Worm (Caenorhabditis elegans): Measurements from ENCODE around the gene F22F7.11.
"Not testable (repeated sequence)": the region's sequence is repeated elsewhere in the genome, so short reads cannot be mapped to it uniquely, and the experiment has no call there.

Gene F22F7.11

DNA sequence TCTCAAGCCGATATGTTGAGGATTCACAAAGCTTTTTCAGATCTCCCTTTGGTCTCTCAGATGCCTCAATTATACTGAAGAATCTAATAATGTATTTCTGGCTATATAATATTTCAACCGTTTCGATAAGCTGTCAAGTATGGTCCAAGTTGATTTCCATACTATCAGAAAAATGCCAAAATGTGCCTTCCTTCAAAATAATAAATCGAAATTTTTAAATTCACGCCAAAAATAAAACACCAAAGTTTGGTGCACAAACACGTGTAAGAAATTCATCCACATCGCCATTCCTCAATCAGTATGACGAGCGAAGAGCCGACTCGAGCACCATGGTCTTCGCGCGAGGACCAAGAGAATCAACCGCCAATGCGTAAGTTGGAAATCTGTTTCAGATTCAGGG is at the start of gene F22F7.11:
Gene F22F7.11 (plus strand): TSS at position 301 of the 400 bp plus-strand sequence.
- no peak for TF ChIP-seq med-1 (GFP tag; optimal IDR thresholded peaks at IDR 0.05; ENCODE audit: insufficient read depth)
- no peak for TF ChIP-seq ztf-23 (GFP tag; IDR thresholded peaks at IDR 0.05)
- no peak for TF ChIP-seq T22C8.4 (GFP tag; IDR thresholded peaks at IDR 0.05)
- no peak for TF ChIP-seq ztf-29 (GFP tag; IDR thresholded peaks at IDR 0.05)
- TF ChIP-seq flt-1 (GFP tag; IDR thresholded peaks at IDR 0.05), result no peak
- no peak for TF ChIP-seq klf-2 (GFP tag; conservative IDR thresholded peaks at IDR 0.05)
- TF ChIP-seq cog-1 (tag; optimal IDR thresholded peaks at IDR 0.05), result no peak
- no peak for TF ChIP-seq tab-1 (GFP tag; IDR thresholded peaks at IDR 0.05)
- no peak for TF ChIP-seq ref-1 (GFP tag; conservative IDR thresholded peaks at IDR 0.05)

DNA sequence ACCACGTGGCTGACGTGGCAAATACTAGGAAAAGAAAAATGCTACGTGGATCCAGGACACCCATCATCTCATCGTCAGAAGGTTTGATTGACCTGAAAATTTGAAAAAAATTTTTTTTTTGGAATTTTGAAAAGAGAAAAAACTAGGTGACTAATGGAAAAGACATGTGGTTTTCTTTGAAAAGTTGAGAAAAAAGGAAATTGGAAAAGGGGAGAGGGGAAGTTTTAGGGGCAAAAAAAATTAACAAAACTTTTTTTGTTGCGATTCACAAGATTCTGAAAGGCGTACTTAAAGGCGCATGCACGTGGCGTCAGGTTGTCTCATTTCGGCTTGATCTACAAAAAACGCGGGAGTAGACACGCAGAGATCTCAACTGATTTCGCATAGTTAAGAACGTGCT is 46.8 kb upstream of the F22F7.11 start, which contains the start of gene Y40B10A.9:
Gene Y40B10A.9 (minus strand): TSS at position 101 of the 400 bp plus-strand sequence.
- TF ChIP-seq cog-1 (tag; optimal IDR thresholded peaks at IDR 0.05), result no peak
- no peak for TF ChIP-seq tab-1 (GFP tag; IDR thresholded peaks at IDR 0.05)
- no peak for TF ChIP-seq med-1 (GFP tag; optimal IDR thresholded peaks at IDR 0.05; ENCODE audit: insufficient read depth)
- TF ChIP-seq ztf-29 (GFP tag; IDR thresholded peaks at IDR 0.05), result no peak
- no peak for TF ChIP-seq T22C8.4 (GFP tag; IDR thresholded peaks at IDR 0.05)
- TF ChIP-seq klf-2 (GFP tag; conservative IDR thresholded peaks at IDR 0.05), result no peak
- TF ChIP-seq ref-1 (GFP tag; conservative IDR thresholded peaks at IDR 0.05), result no peak
- no peak for TF ChIP-seq flt-1 (GFP tag; IDR thresholded peaks at IDR 0.05)
- no peak for TF ChIP-seq ztf-23 (GFP tag; IDR thresholded peaks at IDR 0.05)

DNA sequence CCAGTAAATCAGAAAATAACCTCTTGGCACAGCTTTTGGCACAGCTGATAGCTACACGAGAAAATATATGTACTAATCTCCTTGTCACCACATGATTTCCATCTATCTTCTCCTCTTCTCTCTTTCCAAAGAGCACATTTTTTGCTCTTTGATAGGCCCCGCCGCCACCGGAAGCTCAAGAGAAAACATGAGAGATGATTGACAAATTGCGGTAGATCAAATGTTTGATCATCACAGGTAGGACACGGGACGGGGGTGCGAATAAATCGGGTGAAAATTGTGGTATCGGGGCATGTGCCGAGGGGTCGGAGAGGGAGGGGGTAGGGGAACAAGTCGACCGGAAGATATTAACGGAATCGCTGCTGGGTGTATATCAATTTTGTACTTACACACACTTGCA is 43.6 kb upstream of the F22F7.11 start:
- TF ChIP-seq ztf-29 (GFP tag; IDR thresholded peaks at IDR 0.05) (no peak), ref-1 (GFP tag; conservative IDR thresholded peaks at IDR 0.05) (no peak), T22C8.4 (GFP tag; IDR thresholded peaks at IDR 0.05) (no peak), flt-1 (GFP tag; IDR thresholded peaks at IDR 0.05) (no peak), med-1 (GFP tag; optimal IDR thresholded peaks at IDR 0.05; ENCODE audit: insufficient read depth) (no peak), cog-1 (tag; optimal IDR thresholded peaks at IDR 0.05) (no peak), klf-2 (GFP tag; conservative IDR thresholded peaks at IDR 0.05) (no peak), ztf-23 (GFP tag; IDR thresholded peaks at IDR 0.05) (peak; percentile 26; the same call in 1 of the 2 replicates), tab-1 (GFP tag; IDR thresholded peaks at IDR 0.05) (no peak)

DNA sequence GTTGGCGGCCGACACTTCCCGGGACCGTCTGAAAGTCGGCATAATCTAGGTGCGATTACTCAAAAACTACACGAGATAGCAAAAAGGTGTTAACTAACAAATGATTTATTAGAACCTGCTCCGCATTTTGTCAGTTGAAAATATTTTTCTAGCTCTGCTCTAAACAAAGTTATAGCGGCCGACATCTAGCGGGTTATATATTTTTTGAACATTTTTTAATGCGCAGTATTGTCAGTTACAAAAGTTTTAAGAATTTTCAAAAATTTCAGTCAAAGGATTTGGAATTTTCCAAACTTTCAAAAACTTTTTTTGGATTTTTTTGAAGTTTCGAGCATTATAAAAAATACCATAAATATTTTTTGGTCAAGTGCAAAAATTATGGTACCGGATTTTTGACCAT is 38.4 kb upstream of the F22F7.11 start:
- TF ChIP-seq med-1 (GFP tag; optimal IDR thresholded peaks at IDR 0.05; ENCODE audit: insufficient read depth), result no peak
- no peak for TF ChIP-seq ztf-29 (GFP tag; IDR thresholded peaks at IDR 0.05)
- no peak for TF ChIP-seq cog-1 (tag; optimal IDR thresholded peaks at IDR 0.05)
- TF ChIP-seq flt-1 (GFP tag; IDR thresholded peaks at IDR 0.05), result no peak
- TF ChIP-seq ztf-23 (GFP tag; IDR thresholded peaks at IDR 0.05), result no peak
- no peak for TF ChIP-seq tab-1 (GFP tag; IDR thresholded peaks at IDR 0.05)
- TF ChIP-seq klf-2 (GFP tag; conservative IDR thresholded peaks at IDR 0.05), result no peak
- TF ChIP-seq ref-1 (GFP tag; conservative IDR thresholded peaks at IDR 0.05), result no peak
- TF ChIP-seq T22C8.4 (GFP tag; IDR thresholded peaks at IDR 0.05), result no peak

DNA sequence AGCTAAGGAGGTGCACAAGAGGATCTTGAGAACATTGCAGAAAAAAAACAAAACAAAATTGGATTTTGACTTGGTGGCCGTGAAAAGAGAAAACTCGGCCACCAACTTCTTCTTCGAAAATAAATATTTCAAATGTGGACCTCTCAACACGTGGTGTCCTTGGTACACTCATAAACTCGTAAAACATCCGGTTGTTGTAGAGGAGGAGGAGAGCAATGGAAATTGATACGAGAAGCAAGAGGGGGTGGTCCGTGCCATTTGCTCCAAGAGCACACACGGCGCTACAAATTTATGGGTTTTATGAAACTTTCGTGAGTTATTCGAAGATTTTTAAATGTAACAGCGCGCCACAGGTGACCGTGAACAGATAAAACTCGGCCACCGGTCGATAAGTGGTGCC is 37.7 kb upstream of the F22F7.11 start:
- TF ChIP-seq ztf-23 (GFP tag; IDR thresholded peaks at IDR 0.05), result no peak
- no peak for TF ChIP-seq flt-1 (GFP tag; IDR thresholded peaks at IDR 0.05)
- TF ChIP-seq T22C8.4 (GFP tag; IDR thresholded peaks at IDR 0.05), result no peak
- TF ChIP-seq tab-1 (GFP tag; IDR thresholded peaks at IDR 0.05), result no peak
- no peak for TF ChIP-seq klf-2 (GFP tag; conservative IDR thresholded peaks at IDR 0.05)
- no peak for TF ChIP-seq ref-1 (GFP tag; conservative IDR thresholded peaks at IDR 0.05)
- TF ChIP-seq cog-1 (tag; optimal IDR thresholded peaks at IDR 0.05), result no peak
- no peak for TF ChIP-seq ztf-29 (GFP tag; IDR thresholded peaks at IDR 0.05)
- no peak for TF ChIP-seq med-1 (GFP tag; optimal IDR thresholded peaks at IDR 0.05; ENCODE audit: insufficient read depth)

DNA sequence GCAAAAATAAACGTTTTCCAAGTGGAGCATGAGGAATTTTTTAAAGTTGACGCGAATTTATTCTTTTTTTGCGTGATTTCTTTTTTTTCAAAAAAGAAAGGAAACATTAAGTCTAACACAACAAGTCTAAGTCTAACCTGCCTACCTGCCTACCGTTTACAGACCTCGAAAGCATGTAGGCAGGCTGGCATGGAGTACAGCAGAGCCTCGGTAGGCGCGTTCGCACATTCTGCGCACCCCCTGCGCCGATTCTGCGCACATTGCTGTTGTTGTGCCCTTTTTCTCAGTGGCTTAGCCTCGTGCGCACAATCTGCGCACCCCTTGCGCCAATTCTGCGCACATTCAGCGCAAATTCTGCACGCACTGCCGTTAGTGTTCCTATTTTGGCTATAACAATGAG is 35.8 kb upstream of the F22F7.11 start:
- TF ChIP-seq ztf-29 (GFP tag; IDR thresholded peaks at IDR 0.05) (no peak), klf-2 (GFP tag; conservative IDR thresholded peaks at IDR 0.05) (0 out of 2 replicates have a peak, but pooled peaks have one; percentile 10)

DNA sequence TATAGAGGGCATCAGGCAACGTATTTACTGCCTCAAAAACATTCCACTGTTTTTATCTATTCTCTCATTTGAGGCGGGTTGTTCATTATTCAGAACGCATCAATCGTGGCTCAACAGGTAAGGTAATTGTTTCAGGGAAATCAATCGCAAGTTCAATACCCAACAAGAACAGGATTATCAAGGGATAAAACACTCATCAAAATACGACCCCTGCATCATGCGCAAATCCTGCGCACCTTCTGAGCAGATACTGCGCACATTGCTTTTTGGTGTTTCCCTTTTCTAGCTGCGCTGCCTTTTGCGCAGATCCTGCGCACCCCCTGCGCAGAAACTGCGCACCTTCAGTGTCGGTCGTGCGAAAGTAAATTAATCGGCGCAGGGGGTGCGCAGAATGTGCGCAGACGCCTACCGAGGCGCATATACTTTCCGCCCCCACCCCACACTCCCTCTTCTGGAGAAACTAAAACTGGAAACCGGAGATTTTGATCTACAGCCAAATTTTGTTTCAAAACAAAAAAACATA is 33.8 kb upstream of the F22F7.11 start, which contains the start of gene F36F12.3:
Gene F36F12.3 (plus strand): TSS at position 51 of the 523 bp plus-strand sequence.
- TF ChIP-seq tab-1, ztf-29, flt-1 (GFP tag; IDR thresholded peaks at IDR 0.05): not testable (repeated sequence)

DNA sequence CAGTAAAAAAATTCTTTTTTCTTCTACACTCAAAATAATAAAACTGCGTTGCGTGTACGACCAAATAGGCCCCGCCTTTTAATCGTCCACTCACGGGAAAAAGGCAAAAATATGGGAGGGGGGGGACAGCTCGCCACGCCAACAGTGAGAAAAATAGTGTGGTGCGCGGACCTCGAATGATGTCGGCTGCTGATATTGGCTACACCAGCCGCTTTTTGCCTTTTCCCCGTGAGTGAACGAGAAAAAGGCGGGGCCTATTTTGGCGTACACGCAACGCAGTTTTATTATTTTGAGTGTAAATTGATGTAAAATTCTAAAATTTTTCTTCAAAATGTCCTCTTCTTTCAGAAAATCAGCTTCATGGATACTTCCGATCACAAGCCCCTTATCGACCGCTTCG is 29.3 kb upstream of the F22F7.11 start, which contains the start of gene ztf-28:
Gene ztf-28 (plus strand): TSS at position 349 of the 400 bp plus-strand sequence.
- not testable (repeated sequence) for TF ChIP-seq ztf-23 (GFP tag; IDR thresholded peaks at IDR 0.05); klf-2 (GFP tag; conservative IDR thresholded peaks at IDR 0.05); T22C8.4 (GFP tag; IDR thresholded peaks at IDR 0.05)

DNA sequence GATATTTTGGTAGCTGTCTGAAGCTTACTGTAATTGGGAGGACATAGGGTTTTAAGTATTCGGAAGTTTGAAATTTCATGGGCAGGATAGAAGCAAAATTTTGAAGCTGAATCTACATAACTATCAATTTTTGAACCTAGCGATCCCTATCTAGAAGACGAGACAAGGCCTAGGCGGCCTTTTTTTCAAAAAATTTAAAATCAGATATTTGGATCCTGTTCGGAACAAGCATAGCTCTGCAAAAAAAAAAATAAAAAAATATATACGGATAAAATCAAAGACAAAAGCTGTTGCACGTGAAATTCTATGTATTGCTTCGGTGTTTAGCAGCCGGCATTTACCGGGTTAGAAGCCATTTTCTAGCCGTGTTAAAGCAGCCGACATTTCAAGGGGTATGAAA is 24.4 kb upstream of the F22F7.11 start, which contains the start of gene F36F12.2:
Gene F36F12.2 (minus strand): TSS at position 101 of the 400 bp plus-strand sequence.
- TF ChIP-seq ref-1 (GFP tag; conservative IDR thresholded peaks at IDR 0.05) (no peak), cog-1 (tag; optimal IDR thresholded peaks at IDR 0.05) (no peak), ztf-29 (GFP tag; IDR thresholded peaks at IDR 0.05) (no peak), flt-1 (GFP tag; IDR thresholded peaks at IDR 0.05) (no peak), T22C8.4 (GFP tag; IDR thresholded peaks at IDR 0.05) (no peak), tab-1 (GFP tag; IDR thresholded peaks at IDR 0.05) (no peak), ztf-23 (GFP tag; IDR thresholded peaks at IDR 0.05) (no peak), klf-2 (GFP tag; conservative IDR thresholded peaks at IDR 0.05) (no peak), med-1 (GFP tag; optimal IDR thresholded peaks at IDR 0.05; ENCODE audit: insufficient read depth) (no peak)

DNA sequence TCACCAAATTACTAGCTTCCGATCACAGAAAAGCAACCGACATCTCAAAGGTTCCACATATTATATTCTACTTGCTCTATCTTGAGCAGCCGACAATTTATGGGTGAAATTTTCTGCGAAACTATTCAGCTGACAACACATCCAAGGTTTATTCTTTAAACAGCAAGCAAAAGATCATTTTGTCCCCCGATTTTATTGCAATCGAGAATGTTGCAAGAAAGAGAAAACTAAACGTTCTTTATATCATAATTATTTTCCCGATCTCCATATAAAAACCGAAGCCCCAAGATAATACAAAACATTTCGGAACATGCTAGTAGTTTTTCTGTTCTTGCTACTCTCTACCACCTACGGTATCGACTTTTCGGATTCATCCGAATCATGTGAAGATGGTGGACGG is 23.9 kb upstream of the F22F7.11 start, which contains the start of gene clec-207:
Gene clec-207 (plus strand): TSS at position 301 of the 400 bp plus-strand sequence.
- TF ChIP-seq ztf-23 (GFP tag; IDR thresholded peaks at IDR 0.05), result no peak
- TF ChIP-seq flt-1 (GFP tag; IDR thresholded peaks at IDR 0.05), result no peak
- TF ChIP-seq ztf-29 (GFP tag; IDR thresholded peaks at IDR 0.05), result no peak
- TF ChIP-seq med-1 (GFP tag; optimal IDR thresholded peaks at IDR 0.05; ENCODE audit: insufficient read depth), result no peak

Data from whole organism, midembryonic.